Fruit fly (Drosophila melanogaster) whole organism, embryonic: ENCODE data around the gene Cubn.
A peak's percentile ranks its signal among the peaks of the same experiment; 100 is the strongest.

Source experiments
- B-H1 ChIP-seq: fragments of 200-800 bp; sonication (Bioruptor generic); IDR thresholded peaks from 3 replicates; pipeline ENCODE4 v1.3.6; 2022; ENCODE audit warnings: missing biosample characterization, missing genetic modification characterization
- Bteb2 ChIP-seq: fragments of 200-800 bp; sonication (Bioruptor generic); optimal IDR thresholded peaks from 2 replicates; lab custom pipeline; 2016; ENCODE audit warnings: missing biosample characterization, missing genetic modification characterization
- CG10565 ChIP-seq: fragments of 200-800 bp; sonication (Bioruptor generic); optimal IDR thresholded peaks from 3 replicates; lab custom pipeline; 2016; ENCODE audit warnings: missing biosample characterization, mild to moderate bottlenecking, missing genetic modification characterization
- CG11696 ChIP-seq: fragments of 200-800 bp; sonication (Bioruptor generic); IDR thresholded peaks from 2 replicates; pipeline ENCODE4 v1.3.6; 2022; ENCODE audit warnings: missing biosample characterization, missing genetic modification characterization
- CG12942 ChIP-seq: fragments of 200-800 bp; sonication (Bioruptor generic); optimal IDR thresholded peaks from 3 replicates; lab custom pipeline; 2016; ENCODE audit warnings: missing biosample characterization, missing genetic modification characterization
- CG13894 ChIP-seq: fragments of 200-800 bp; sonication (Bioruptor generic); optimal IDR thresholded peaks from 3 replicates; lab custom pipeline; 2018; ENCODE audit warnings: missing biosample characterization, mild to moderate bottlenecking, missing genetic modification characterization, moderate library complexity
- CG17912 ChIP-seq: fragments of 200-800 bp; sonication (Bioruptor generic); optimal IDR thresholded peaks from 2 replicates; lab custom pipeline; 2018; ENCODE audit warnings: missing biosample characterization, mild to moderate bottlenecking, missing genetic modification characterization
- CG18262 ChIP-seq: fragments of 200-800 bp; optimal IDR thresholded peaks from 3 replicates; lab custom pipeline; 2019; ENCODE audit warnings: missing biosample characterization, mild to moderate bottlenecking, missing genetic modification characterization, moderate library complexity
- CG31365 ChIP-seq: fragments of 200-800 bp; sonication (Bioruptor generic); optimal IDR thresholded peaks from 2 replicates; lab custom pipeline; 2018; ENCODE audit warnings: missing biosample characterization, mild to moderate bottlenecking, missing genetic modification characterization
- CG31441 ChIP-seq: fragments of 200-800 bp; sonication (Bioruptor generic); IDR thresholded peaks from 2 replicates; pipeline ENCODE4 v1.3.6; 2022; ENCODE audit warnings: missing biosample characterization, missing genetic modification characterization
- CG33557 ChIP-seq: fragments of 200-800 bp; sonication (Bioruptor generic); optimal IDR thresholded peaks from 2 replicates; lab custom pipeline; 2019; ENCODE audit warnings: missing biosample characterization, mild to moderate bottlenecking, missing genetic modification characterization, moderate library complexity
- CG34224 ChIP-seq: fragments of 200-800 bp; sonication (Bioruptor generic); IDR thresholded peaks from 3 replicates; pipeline ENCODE4 v1.3.6; 2022; ENCODE audit warnings: missing biosample characterization, missing genetic modification characterization; ENCODE audit not compliant: partially characterized antibody
- CG42726 ChIP-seq: fragments of 200-800 bp; sonication (Bioruptor generic); IDR thresholded peaks from 2 replicates; pipeline ENCODE4 v1.3.6; 2022; ENCODE audit warnings: missing biosample characterization, missing genetic modification characterization; ENCODE audit not compliant: partially characterized antibody
- CG5245 ChIP-seq: fragments of 200-800 bp; sonication (Bioruptor generic); optimal IDR thresholded peaks from 3 replicates; lab custom pipeline; 2016; ENCODE audit warnings: missing biosample characterization, missing genetic modification characterization
- CG7928 ChIP-seq: fragments of 200-800 bp; sonication (Bioruptor generic); optimal IDR thresholded peaks from 2 replicates; lab custom pipeline; 2017; ENCODE audit warnings: missing biosample characterization, mild to moderate bottlenecking, missing genetic modification characterization
- CG9817 ChIP-seq: fragments of 200-800 bp; sonication (Bioruptor generic); optimal IDR thresholded peaks from 2 replicates; lab custom pipeline; 2018; ENCODE audit warnings: missing biosample characterization, mild to moderate bottlenecking, missing genetic modification characterization, moderate library complexity
- Camta ChIP-seq: fragments of 200-800 bp; sonication (Bioruptor generic); optimal IDR thresholded peaks from 2 replicates; lab custom pipeline; 2016; ENCODE audit warnings: missing biosample characterization, missing genetic modification characterization
- Chrac-16 ChIP-seq: fragments of 200-800 bp; sonication (Bioruptor generic); optimal IDR thresholded peaks from 3 replicates; lab custom pipeline; 2016; ENCODE audit warnings: missing biosample characterization, missing genetic modification characterization
- CrebB ChIP-seq: fragments of 200-800 bp; sonication (Bioruptor generic); optimal IDR thresholded peaks from 3 replicates; lab custom pipeline; 2018; ENCODE audit warnings: missing biosample characterization, mild to moderate bottlenecking, missing genetic modification characterization
- Dip3 ChIP-seq: fragments of 200-800 bp; sonication (Bioruptor generic); optimal IDR thresholded peaks from 3 replicates; lab custom pipeline; 2016; ENCODE audit warnings: missing biosample characterization, missing genetic modification characterization
- Gsc ChIP-seq: fragments of 200-800 bp; sonication (Bioruptor generic); IDR thresholded peaks from 2 replicates; pipeline ENCODE4 v1.3.6; 2022; ENCODE audit warnings: missing biosample characterization, missing genetic modification characterization
- HLH54F ChIP-seq: fragments of 200-800 bp; sonication (Bioruptor generic); optimal IDR thresholded peaks from 3 replicates; lab custom pipeline; 2016; ENCODE audit warnings: missing biosample characterization, missing genetic modification characterization
- Mad ChIP-seq: fragments of 200-800 bp; sonication (Bioruptor generic); optimal IDR thresholded peaks from 2 replicates; lab custom pipeline; 2016; ENCODE audit warnings: missing biosample characterization, missing genetic modification characterization
- NC2β ChIP-seq: fragments of 200-800 bp; sonication (Bioruptor generic); optimal IDR thresholded peaks from 2 replicates; lab custom pipeline; 2016; ENCODE audit warnings: missing biosample characterization, missing genetic modification characterization
- NfI ChIP-seq: fragments of 200-800 bp; sonication (Bioruptor generic); optimal IDR thresholded peaks from 3 replicates; lab custom pipeline; 2018; ENCODE audit warnings: missing biosample characterization, mild to moderate bottlenecking, missing genetic modification characterization, moderate library complexity
- Rx ChIP-seq: fragments of 200-800 bp; sonication (Bioruptor generic); IDR thresholded peaks from 2 replicates; pipeline ENCODE4 v1.3.6; 2022; ENCODE audit warnings: missing biosample characterization, missing genetic modification characterization
- Six4 ChIP-seq: fragments of 200-800 bp; sonication (Bioruptor generic); optimal IDR thresholded peaks from 2 replicates; lab custom pipeline; 2016; ENCODE audit warnings: missing biosample characterization, missing genetic modification characterization
- Sry-β ChIP-seq: fragments of 200-800 bp; sonication (Bioruptor generic); optimal IDR thresholded peaks from 2 replicates; lab custom pipeline; 2018; ENCODE audit warnings: missing biosample characterization, mild to moderate bottlenecking, missing genetic modification characterization, moderate library complexity
- Sry-δ ChIP-seq: fragments of 200-800 bp; sonication (Bioruptor generic); optimal IDR thresholded peaks from 2 replicates; lab custom pipeline; 2016; ENCODE audit warnings: missing biosample characterization, missing genetic modification characterization
- Xrp1 ChIP-seq: fragments of 200-800 bp; sonication (Bioruptor generic); IDR thresholded peaks from 2 replicates; pipeline ENCODE4 v1.3.6; 2022; ENCODE audit warnings: missing biosample characterization, missing genetic modification characterization
- bowl ChIP-seq: fragments of 200-800 bp; sonication (Bioruptor generic); IDR thresholded peaks from 2 replicates; pipeline ENCODE4 v1.3.6; 2022; ENCODE audit warnings: missing biosample characterization, missing genetic modification characterization
- bsh ChIP-seq, 2 experiments: fragments of 200-800 bp; sonication (Bioruptor generic); optimal IDR thresholded peaks; 2 replicates each; lab custom pipeline; 2017 to 2018; ENCODE audit warnings: mild to moderate bottlenecking in 2 of 2, missing biosample characterization in 2 of 2, missing genetic modification characterization in 2 of 2, moderate library complexity in 1 of 2
- chif ChIP-seq, 2 experiments: fragments of 200-800 bp; sonication (Bioruptor generic); optimal IDR thresholded peaks; 3 replicates each; lab custom pipeline; 2016; ENCODE audit warnings: missing biosample characterization in 2 of 2, missing genetic modification characterization in 2 of 2
- crc ChIP-seq: fragments of 200-800 bp; sonication (Bioruptor generic); optimal IDR thresholded peaks from 2 replicates; lab custom pipeline; 2016; ENCODE audit warnings: missing biosample characterization, missing genetic modification characterization
- dmrt99B ChIP-seq: fragments of 200-800 bp; sonication (Bioruptor generic); optimal IDR thresholded peaks from 2 replicates; lab custom pipeline; 2018; ENCODE audit warnings: missing biosample characterization, mild to moderate bottlenecking, missing genetic modification characterization, moderate library complexity
- eyg ChIP-seq: fragments of 200-800 bp; sonication (Bioruptor generic); optimal IDR thresholded peaks from 3 replicates; lab custom pipeline; 2016; ENCODE audit warnings: missing biosample characterization, missing genetic modification characterization
- fd102C ChIP-seq: fragments of 200-800 bp; sonication (Bioruptor generic); optimal IDR thresholded peaks from 2 replicates; lab custom pipeline; 2018; ENCODE audit warnings: missing biosample characterization, mild to moderate bottlenecking, missing genetic modification characterization, moderate library complexity
- fd96Cb ChIP-seq: fragments of 200-800 bp; sonication (Bioruptor generic); optimal IDR thresholded peaks from 2 replicates; lab custom pipeline; 2018; ENCODE audit warnings: missing biosample characterization, mild to moderate bottlenecking, missing genetic modification characterization, moderate library complexity
- gem ChIP-seq: fragments of 200-800 bp; sonication (Bioruptor generic); optimal IDR thresholded peaks from 2 replicates; lab custom pipeline; 2019; ENCODE audit warnings: missing biosample characterization, mild to moderate bottlenecking, missing genetic modification characterization, moderate library complexity
- grn ChIP-seq: fragments of 200-800 bp; sonication (Bioruptor generic); optimal IDR thresholded peaks from 3 replicates; lab custom pipeline; 2017; ENCODE audit warnings: missing biosample characterization, missing genetic modification characterization
- gsb ChIP-seq: fragments of 200-800 bp; sonication (Bioruptor generic); IDR thresholded peaks from 2 replicates; pipeline ENCODE4 v1.3.6; 2022; ENCODE audit warnings: missing biosample characterization, missing genetic modification characterization
- mam ChIP-seq: fragments of 200-800 bp; sonication (Bioruptor generic); optimal IDR thresholded peaks from 3 replicates; lab custom pipeline; 2016; ENCODE audit warnings: missing biosample characterization, missing genetic modification characterization
- pb ChIP-seq: fragments of 200-800 bp; sonication (Bioruptor generic); optimal IDR thresholded peaks from 3 replicates; lab custom pipeline; 2016; ENCODE audit warnings: missing biosample characterization, missing genetic modification characterization
- pfk ChIP-seq: fragments of 200-800 bp; sonication (Bioruptor generic); optimal IDR thresholded peaks from 2 replicates; lab custom pipeline; 2018; ENCODE audit warnings: missing biosample characterization, mild to moderate bottlenecking, missing genetic modification characterization, moderate library complexity
- pho ChIP-seq: fragments of 200-800 bp; sonication (Bioruptor generic); optimal IDR thresholded peaks from 2 replicates; lab custom pipeline; 2016; ENCODE audit warnings: missing biosample characterization, missing genetic modification characterization
- salm ChIP-seq: fragments of 200-800 bp; sonication (Bioruptor generic); optimal IDR thresholded peaks from 2 replicates; lab custom pipeline; 2018; ENCODE audit warnings: missing biosample characterization, mild to moderate bottlenecking, missing genetic modification characterization
- scrt ChIP-seq: fragments of 200-800 bp; sonication (Bioruptor generic); optimal IDR thresholded peaks from 2 replicates; lab custom pipeline; 2018; ENCODE audit warnings: missing biosample characterization, mild to moderate bottlenecking, missing genetic modification characterization, moderate library complexity
- slou ChIP-seq: fragments of 200-800 bp; sonication (Bioruptor generic); optimal IDR thresholded peaks from 3 replicates; lab custom pipeline; 2016; ENCODE audit warnings: missing biosample characterization, missing genetic modification characterization
- twi ChIP-seq: fragments of 200-800 bp; optimal IDR thresholded peaks from 2 replicates; lab custom pipeline; 2019; ENCODE audit warnings: missing biosample characterization, mild to moderate bottlenecking, missing genetic modification characterization, moderate library complexity

Cubn gene

DNA sequence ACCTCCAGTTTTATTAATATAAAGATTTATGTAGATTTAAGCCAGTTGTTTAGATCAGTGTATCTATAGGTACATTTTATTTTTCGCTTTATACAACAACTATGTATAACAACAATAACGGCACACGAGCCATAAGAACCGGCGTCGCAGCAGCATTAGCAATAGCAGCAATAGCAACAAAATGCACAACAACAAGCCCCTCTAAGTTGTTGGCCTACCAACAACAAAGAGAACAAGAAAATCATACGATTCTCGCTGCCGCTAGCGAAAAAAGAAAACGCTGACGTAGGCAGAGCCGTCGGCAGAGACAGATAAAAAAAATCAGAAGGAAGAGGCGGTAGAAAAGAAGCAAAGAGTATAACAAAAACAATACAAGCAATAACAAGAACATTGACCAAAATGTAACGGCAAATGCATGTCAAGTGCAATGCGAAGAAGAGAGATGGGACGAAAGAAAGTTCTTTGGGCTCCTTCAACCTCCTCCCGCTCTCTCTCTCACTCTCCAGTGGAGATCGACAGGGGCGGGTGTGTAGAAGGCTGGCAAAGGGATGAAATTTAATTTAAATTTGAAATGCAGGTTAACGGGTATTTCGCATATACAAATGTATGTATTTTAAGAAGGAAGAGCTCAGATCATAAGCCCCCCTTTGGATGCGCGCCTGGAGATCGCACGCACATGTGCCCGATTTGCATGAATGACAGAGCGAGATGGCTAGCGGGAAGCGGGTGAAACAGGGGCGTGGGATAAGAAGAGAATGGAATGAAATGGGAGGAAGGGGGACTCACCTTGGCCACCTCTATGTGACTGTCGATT lies 7.8 kb upstream of the Cubn start (continued):
- TF ChIP-seq CG18262 (tag; lab: Kevin White, UChicago) (peak; percentile 99), CG9817 (tag; lab: Kevin White, UChicago) (peak; percentile 95), bowl (GFP tag; lab: Robert Waterston, UW) (peak; percentile 94), fd102C (GFP tag; lab: Kevin White, UChicago) (peak; percentile 88), CG7928 (GFP tag; lab: Kevin White, UChicago) (peak; percentile 77), slou (GFP tag; lab: Kevin White, UChicago) (peak; percentile 93), CG13894 (tag; lab: Kevin White, UChicago) (peak; percentile 89), CG31365 (tag; lab: Kevin White, UChicago) (peak; percentile 86), Dip3 (peak; percentile 98), B-H1 (GFP tag; lab: Robert Waterston, UW) (peak; percentile 97), Mad (GFP tag; lab: Kevin White, UChicago) (peak; percentile 98), chif (GFP tag; optimal IDR thresholded peaks at IDR 0.05; lab: Kevin White, UChicago) (peak; percentile 99), Gsc (GFP tag; lab: Robert Waterston, UW) (peak; percentile 98), bsh (GFP tag; optimal IDR thresholded peaks at IDR 0.05; lab: Kevin White, UChicago) (peak; percentile 98 to 99), crc (GFP tag; lab: Kevin White, UChicago) (peak; percentile 97), gsb (GFP tag; lab: Robert Waterston, UW) (peak; percentile 96), twi (tag; lab: Kevin White, UChicago) (peak; percentile 96), NfI (peak; percentile 98), CG42726 (no peak), scrt (GFP tag; lab: Kevin White, UChicago) (peak; percentile 92), CG5245 (GFP tag; lab: Kevin White, UChicago) (peak; percentile 98), NC2β (GFP tag; lab: Kevin White, UChicago) (peak; percentile 98), fd96Cb (tag; lab: Kevin White, UChicago) (peak; percentile 99), CG17912 (GFP tag; lab: Kevin White, UChicago) (peak; percentile 58), CG31441 (peak; percentile 95), grn (GFP tag; lab: Kevin White, UChicago) (peak; percentile 81), eyg (GFP tag; lab: Kevin White, UChicago) (peak; percentile 96), CrebB (tag; lab: Kevin White, UChicago) (peak; percentile 95), gem (peak; percentile 99), salm (tag; lab: Kevin White, UChicago) (peak; percentile 95), Camta (peak; percentile 98), pho (peak; percentile 98), pb (GFP tag; lab: Kevin White, UChicago) (peak; percentile 97), Chrac-16 (GFP tag; lab: Kevin White, UChicago) (peak; percentile 99), HLH54F (peak; percentile 98), dmrt99B (peak; percentile 98), mam (GFP tag; lab: Kevin White, UChicago) (peak; percentile 99), Six4 (GFP tag; lab: Kevin White, UChicago) (peak; percentile 98), CG34224 (GFP tag; lab: Robert Waterston, UW) (no peak), Sry-δ (GFP tag; lab: Kevin White, UChicago) (peak; percentile 76), pfk (GFP tag; lab: Kevin White, UChicago) (no peak), CG33557 (GFP tag; lab: Kevin White, UChicago) (peak; percentile 94), Rx (peak; percentile 99), Xrp1 (peak; percentile 100), Bteb2 (peak; percentile 98), CG11696 (GFP tag; lab: Robert Waterston, UW) (peak; percentile 92), Sry-β (peak; percentile 74), CG12942 (GFP tag; lab: Kevin White, UChicago) (peak; percentile 98), CG10565 (GFP tag; lab: Kevin White, UChicago) (peak; percentile 91)
